Fruit fly (Drosophila melanogaster): Measurements from ENCODE around the gene Uqcc1.

dm6 chr3L:6968961-6969814 is 11.3 kb upstream of the Uqcc1 start, which contains the start of the genes Mis12 and CG9953:
- TF ChIP-seq psq (optimal IDR thresholded peaks at IDR 0.05) (no peak), EcR (GFP tag; optimal IDR thresholded peaks at IDR 0.05) (no peak), usp (GFP tag; optimal IDR thresholded peaks at IDR 0.05) (no peak), pan (optimal IDR thresholded peaks at IDR 0.05) (no peak)

Data from whole organism.